Fruit fly (Drosophila melanogaster) ovary, adult (tissue): ENCODE data around the gene CG15482.
A peak's percentile ranks its signal among the peaks of the same experiment; 100 is the strongest.

Experiments
- CG17801 ChIP-seq: fragments of 200-800 bp; optimal IDR thresholded peaks from 2 replicates; lab custom pipeline; 2019; ENCODE audit warnings: missing biosample characterization, mild to moderate bottlenecking, missing genetic modification characterization, moderate library complexity; ENCODE audit not compliant: partially characterized antibody

Gene CG15482

DNA sequence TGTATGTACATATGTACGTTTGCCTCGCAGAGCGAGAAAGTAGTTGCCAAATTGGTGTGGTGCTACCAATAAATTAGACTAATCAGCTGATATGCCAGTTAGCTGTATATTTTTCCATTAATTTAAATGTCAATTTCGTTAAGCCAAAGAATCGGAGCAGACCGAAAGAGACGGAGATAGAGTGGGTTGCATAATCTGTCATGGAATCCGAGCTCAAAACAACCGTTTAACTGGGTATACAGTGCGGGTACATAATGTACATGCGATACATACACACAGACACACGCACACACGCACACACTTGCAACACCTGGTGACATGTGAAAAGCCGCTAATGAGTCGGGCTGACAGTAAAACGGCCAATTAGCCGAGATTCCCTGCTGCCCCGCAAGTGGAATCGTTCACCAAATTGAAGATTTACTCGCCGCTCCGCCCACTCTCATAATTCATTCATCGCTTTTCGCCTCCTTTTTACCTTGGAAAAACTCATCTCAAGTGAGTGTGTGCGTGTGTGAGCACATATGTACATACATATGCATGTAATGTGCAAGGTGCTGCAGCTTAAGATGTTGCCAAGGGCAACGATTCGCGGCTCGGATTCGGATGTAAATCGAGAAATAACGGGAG, 20.4 kb downstream of the CG15482 start:
- no peak for TF ChIP-seq CG17801 (GFP tag; lab: Kevin White, UChicago)

DNA sequence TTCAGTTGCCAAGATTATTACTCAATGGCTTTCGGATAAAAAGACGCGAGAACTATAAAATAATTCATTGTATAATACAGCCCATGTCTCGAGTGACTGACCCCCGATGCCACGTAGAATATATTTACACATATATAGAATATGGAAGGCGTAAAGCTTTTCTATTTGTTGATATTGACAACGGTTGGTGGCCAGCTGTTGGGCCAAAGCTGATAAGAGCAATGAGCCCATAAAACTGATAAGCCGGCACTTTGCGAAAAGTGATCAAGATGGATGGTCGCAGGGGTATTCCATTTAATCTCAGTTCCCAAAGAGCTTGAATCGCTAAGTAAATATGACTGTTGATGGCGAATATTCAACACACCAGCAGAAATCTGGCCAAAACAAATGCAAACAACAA, 21.1 kb downstream of the CG15482 start:
- TF ChIP-seq CG17801 (GFP tag; lab: Kevin White, UChicago): peak; percentile 23

DNA sequence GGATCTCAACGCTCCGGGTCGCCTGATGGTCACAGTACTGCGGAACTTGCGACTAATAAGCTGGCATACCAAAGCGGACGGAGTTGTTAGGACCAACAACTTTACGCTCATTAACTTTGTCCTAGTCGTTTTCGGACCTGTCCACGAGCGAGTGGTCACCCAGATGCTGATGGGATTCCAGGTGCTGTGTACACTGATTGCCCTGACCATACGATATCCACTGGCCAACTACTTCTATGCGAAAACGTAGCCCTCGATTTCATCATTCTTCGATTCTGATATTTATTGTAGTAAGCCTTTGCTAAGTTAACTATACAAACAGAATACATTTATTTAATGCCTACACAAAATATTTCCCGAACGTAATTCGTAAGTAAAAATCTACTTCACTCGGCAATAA, 28.5 kb downstream of the CG15482 start, which contains the start of gene Rsph1:
Gene Rsph1, plus strand, starts transcription at position 301 of the 400 bp plus-strand sequence.
- no peak for TF ChIP-seq CG17801 (GFP tag; lab: Kevin White, UChicago)

DNA sequence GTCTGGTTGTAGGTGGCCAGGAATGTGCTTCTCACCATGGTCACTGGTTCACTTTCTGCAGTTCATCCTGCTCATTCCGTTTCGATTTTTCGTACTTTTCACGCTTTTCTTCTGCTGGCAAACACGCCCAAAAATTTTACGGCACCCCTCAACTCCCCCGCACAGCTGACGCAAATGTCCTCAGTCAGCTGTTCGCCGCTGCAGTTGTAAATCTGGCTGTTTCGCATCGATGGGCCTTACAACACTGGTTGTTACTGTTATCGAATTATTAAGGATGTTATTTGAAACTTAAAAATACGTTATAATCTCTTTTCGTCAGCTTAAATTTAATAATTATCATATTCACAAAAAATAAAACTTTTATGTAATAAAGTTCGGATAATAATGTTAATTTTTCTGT, 29.2 kb downstream of the CG15482 start, which contains the start of gene Mgat3:
Gene Mgat3, minus strand, starts transcription at position 182 of the 400 bp plus-strand sequence.
- TF ChIP-seq CG17801 (GFP tag; lab: Kevin White, UChicago): no peak

DNA sequence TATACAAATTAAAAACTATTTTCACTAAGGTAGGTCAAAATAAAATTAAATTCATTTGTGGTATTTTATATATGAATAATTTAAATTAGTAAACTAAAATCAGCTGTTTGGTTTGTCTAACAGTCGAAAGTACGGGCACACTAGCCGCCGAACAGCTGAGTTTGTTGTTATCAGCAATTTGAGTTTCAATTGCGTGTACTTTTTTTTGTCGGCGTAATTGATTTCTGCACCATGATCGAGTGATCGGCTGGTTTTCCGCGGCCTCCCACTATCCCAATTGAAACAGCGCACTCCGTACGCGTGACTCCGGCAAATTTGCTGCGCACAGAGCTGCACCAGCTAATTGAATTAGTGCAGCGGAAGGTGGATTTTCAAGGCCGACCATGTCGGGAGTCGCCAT, 32.5 kb downstream of the CG15482 start, which contains the start of gene Alg7:
Gene Alg7, plus strand, starts transcription at position 153 of the 400 bp plus-strand sequence.
- TF ChIP-seq CG17801 (GFP tag; lab: Kevin White, UChicago): peak; percentile 21

DNA sequence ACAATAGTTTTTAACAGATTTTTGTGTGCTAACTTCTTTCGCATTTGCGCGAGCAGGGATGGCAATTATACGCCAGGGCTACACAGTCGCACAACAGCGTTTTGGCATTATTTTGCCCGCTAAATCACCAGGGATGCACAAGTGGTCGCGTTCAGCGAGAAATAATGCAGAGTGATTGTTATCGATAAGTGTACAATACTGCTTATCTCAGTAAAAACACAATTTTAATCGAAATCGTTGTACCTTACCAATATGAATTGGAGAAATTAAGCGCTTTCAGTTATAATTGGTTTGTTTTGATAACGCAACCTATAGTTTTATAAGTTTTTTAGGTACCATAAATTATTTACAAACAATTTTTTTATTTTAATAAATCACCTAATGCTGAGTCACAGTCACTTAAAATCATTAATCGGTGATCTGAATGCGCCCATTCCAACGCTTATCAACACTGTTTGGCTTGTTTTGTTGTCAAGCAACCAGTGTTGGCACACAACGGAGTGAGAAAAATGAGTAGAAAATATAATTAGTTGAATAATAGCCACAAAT, 34.8 kb downstream of the CG15482 start, which contains the start of the genes Sfmbt and CG5439:
Gene Sfmbt, minus strand, starts transcription at position 85 of the 549 bp plus-strand sequence.
Gene CG5439, plus strand, starts transcription at position 450 of the 549 bp plus-strand sequence.
- TF ChIP-seq CG17801 (GFP tag; lab: Kevin White, UChicago): peak; percentile 62

DNA sequence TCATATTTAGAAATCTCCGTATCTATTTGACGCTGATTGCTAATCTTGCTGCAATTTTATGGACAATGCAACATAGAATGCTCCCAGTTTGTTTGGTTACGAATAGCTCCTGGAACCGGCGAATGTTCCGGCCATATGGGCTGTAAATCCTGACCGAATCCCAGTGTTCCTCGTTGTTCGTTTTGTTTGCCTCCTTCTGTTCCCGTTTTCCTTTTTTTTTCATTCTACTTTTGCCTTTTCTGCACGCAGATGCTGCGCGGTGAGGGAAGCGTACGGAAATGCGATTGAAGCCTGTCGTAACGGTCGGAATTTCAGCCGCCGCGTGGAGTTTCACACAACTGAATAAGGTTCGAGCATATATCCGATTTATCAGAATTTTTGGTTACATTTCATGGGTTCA, 35.5 kb downstream of the CG15482 start, which contains the start of gene CG43925:
Gene CG43925, plus strand, starts transcription at position 301 of the 400 bp plus-strand sequence.
- no peak for TF ChIP-seq CG17801 (GFP tag; lab: Kevin White, UChicago)

DNA sequence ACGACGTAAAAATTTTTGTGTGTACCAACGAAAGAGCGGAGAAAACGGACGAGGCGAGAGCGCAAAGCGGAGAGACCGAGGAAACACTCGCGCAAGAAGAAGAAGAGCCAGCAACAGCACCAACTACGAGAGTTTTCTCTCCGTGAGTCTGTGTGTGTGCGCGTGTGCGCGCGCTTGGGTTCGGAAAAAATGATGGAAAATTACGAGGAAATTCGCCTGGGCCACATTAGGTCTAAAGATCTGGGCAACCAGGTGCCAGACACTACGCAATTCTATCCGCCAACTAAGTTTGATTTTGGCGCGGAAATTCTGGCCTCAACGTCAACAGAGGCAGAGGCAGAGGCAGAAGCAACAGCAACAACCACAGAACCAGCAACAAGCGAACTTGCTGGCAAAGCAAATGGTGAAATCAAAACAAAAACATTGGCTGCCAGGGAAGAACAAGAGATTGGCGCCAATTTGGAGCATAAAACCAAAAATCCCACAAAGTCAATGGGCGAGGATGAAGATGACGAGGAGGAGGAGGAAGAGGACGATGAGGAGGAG, 45.7 kb downstream of the CG15482 start, which contains the start of gene DnaJ-H:
Gene DnaJ-H, minus strand, starts transcription at position 271 of the 546 bp plus-strand sequence.
- no peak for TF ChIP-seq CG17801 (GFP tag; lab: Kevin White, UChicago)

DNA sequence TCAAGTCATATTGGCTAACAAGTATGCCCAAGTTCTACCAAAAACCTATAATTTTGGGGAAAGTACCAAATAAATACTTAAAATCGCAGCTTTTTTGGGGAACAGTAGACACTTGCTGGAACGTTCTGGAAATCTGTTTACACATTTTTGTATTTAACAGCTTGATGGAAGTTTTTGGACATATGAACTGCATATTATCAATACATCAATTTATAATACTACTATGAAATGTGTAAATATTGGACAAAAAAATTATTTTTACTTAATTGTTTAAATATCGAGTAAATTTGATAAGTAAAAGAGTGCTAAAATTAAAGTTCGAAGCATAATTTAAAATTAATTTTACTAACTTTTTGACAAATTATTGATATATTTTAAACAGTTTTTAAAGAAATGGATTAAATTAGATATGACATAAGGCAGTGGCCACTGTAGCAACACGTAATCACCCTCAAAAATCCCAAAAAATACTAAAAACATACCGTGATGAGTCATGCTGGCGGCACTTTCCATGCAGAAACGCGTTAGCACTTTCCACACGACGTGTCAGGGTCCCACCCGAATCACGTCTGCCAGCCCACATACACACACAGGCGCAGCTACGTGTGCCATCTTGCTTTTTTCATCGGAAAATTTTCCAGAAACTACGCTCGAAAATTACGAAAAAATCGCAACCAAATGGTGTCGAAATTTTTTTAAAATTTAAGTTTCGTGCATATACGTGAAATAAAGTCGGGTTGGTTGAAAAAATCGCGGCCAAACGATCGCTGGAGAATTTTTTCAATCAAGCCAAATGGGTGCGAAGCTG, 46.4 kb downstream of the CG15482 start, which contains the start of gene Sirt1:
Gene Sirt1, plus strand, starts transcription at position 571 of the 808 bp plus-strand sequence.
- TF ChIP-seq CG17801 (GFP tag; lab: Kevin White, UChicago): peak; percentile 65
